Fruit fly (Drosophila melanogaster) whole organism, embryonic: ENCODE data around the gene CG7378.
A peak's percentile ranks its signal among the peaks of the same experiment; 100 is the strongest.

Source experiments
- ATbp ChIP-seq: fragments of 200-800 bp; sonication (Bioruptor generic); optimal IDR thresholded peaks from 2 replicates; lab custom pipeline; 2017; ENCODE audit warnings: missing biosample characterization, mild to moderate bottlenecking, missing genetic modification characterization, missing genetic modification reagents
- Bdp1 ChIP-seq: fragments of 200-800 bp; sonication (Bioruptor generic); optimal IDR thresholded peaks from 3 replicates; lab custom pipeline; 2016; ENCODE audit warnings: missing biosample characterization, missing genetic modification characterization
- CG10147 ChIP-seq: fragments of 200-800 bp; sonication (Bioruptor generic); optimal IDR thresholded peaks from 2 replicates; lab custom pipeline; 2019; ENCODE audit warnings: missing biosample characterization, mild to moderate bottlenecking, missing genetic modification characterization, moderate library complexity
- CG10462 ChIP-seq: fragments of 200-800 bp; sonication (Bioruptor generic); optimal IDR thresholded peaks from 2 replicates; lab custom pipeline; 2016; ENCODE audit warnings: missing biosample characterization, missing genetic modification characterization
- CG10654 ChIP-seq: fragments of 200-800 bp; sonication (Bioruptor generic); optimal IDR thresholded peaks from 2 replicates; lab custom pipeline; 2016; ENCODE audit warnings: missing biosample characterization, missing genetic modification characterization
- CG11398 ChIP-seq: fragments of 200-800 bp; sonication (Bioruptor generic); optimal IDR thresholded peaks from 2 replicates; lab custom pipeline; 2016; ENCODE audit warnings: missing biosample characterization, missing genetic modification characterization
- CG13287 ChIP-seq: fragments of 200-800 bp; sonication (Bioruptor generic); IDR thresholded peaks from 2 replicates; pipeline ENCODE4 v1.3.6; 2022; ENCODE audit warnings: missing biosample characterization, missing genetic modification characterization; ENCODE audit not compliant: partially characterized antibody
- CG15514 ChIP-seq: fragments of 200-800 bp; sonication (Bioruptor generic); optimal IDR thresholded peaks from 3 replicates; lab custom pipeline; 2017; ENCODE audit warnings: missing biosample characterization, missing genetic modification characterization, mild to moderate bottlenecking, moderate library complexity, missing genetic modification reagents
- CG1603 ChIP-seq: fragments of 200-800 bp; sonication (Bioruptor generic); optimal IDR thresholded peaks from 2 replicates; lab custom pipeline; 2019; ENCODE audit warnings: missing biosample characterization, mild to moderate bottlenecking, missing genetic modification characterization, moderate library complexity
- CG17359 ChIP-seq: fragments of 200-800 bp; sonication (Bioruptor generic); optimal IDR thresholded peaks from 3 replicates; lab custom pipeline; 2018; ENCODE audit warnings: missing biosample characterization, mild to moderate bottlenecking, missing genetic modification characterization, moderate library complexity
- CG17912 ChIP-seq: fragments of 200-800 bp; sonication (Bioruptor generic); optimal IDR thresholded peaks from 2 replicates; lab custom pipeline; 2018; ENCODE audit warnings: missing biosample characterization, mild to moderate bottlenecking, missing genetic modification characterization
- CG18764 ChIP-seq: fragments of 200-800 bp; sonication (Bioruptor generic); optimal IDR thresholded peaks from 3 replicates; lab custom pipeline; 2016; ENCODE audit warnings: missing biosample characterization, missing genetic modification characterization
- CG43689 ChIP-seq: fragments of 200-800 bp; sonication (Bioruptor generic); IDR thresholded peaks from 2 replicates; pipeline ENCODE4 v1.3.6; 2022; ENCODE audit warnings: missing biosample characterization, missing genetic modification characterization
- CG7987 ChIP-seq: fragments of 200-800 bp; sonication (Bioruptor generic); optimal IDR thresholded peaks from 2 replicates; lab custom pipeline; 2018; ENCODE audit warnings: missing biosample characterization, mild to moderate bottlenecking, missing genetic modification characterization, moderate library complexity
- CG9727 ChIP-seq: fragments of 200-800 bp; sonication (Bioruptor generic); optimal IDR thresholded peaks from 3 replicates; lab custom pipeline; 2017; ENCODE audit warnings: missing biosample characterization, mild to moderate bottlenecking, missing genetic modification characterization
- CG9817 ChIP-seq: fragments of 200-800 bp; sonication (Bioruptor generic); optimal IDR thresholded peaks from 2 replicates; lab custom pipeline; 2018; ENCODE audit warnings: missing biosample characterization, mild to moderate bottlenecking, missing genetic modification characterization, moderate library complexity
- Deaf1 ChIP-seq: fragments of 200-800 bp; optimal IDR thresholded peaks from 3 replicates; lab custom pipeline; 2019; ENCODE audit warnings: missing biosample characterization, mild to moderate bottlenecking, missing genetic modification characterization, moderate library complexity
- Dip2 ChIP-seq: fragments of 200-800 bp; sonication (Bioruptor generic); IDR thresholded peaks from 2 replicates; pipeline ENCODE4 v1.3.6; 2022; ENCODE audit warnings: missing biosample characterization, missing genetic modification characterization
- Doc2 ChIP-seq: fragments of 200-800 bp; sonication (Bioruptor generic); IDR thresholded peaks from 2 replicates; pipeline ENCODE4 v1.3.6; 2022; ENCODE audit warnings: missing biosample characterization, missing genetic modification characterization
- ERR ChIP-seq: fragments of 200-800 bp; sonication (Bioruptor generic); optimal IDR thresholded peaks from 2 replicates; lab custom pipeline; 2016; ENCODE audit warnings: missing biosample characterization, missing genetic modification characterization
- HHEX ChIP-seq: fragments of 200-800 bp; sonication (Bioruptor generic); optimal IDR thresholded peaks from 3 replicates; lab custom pipeline; 2017; ENCODE audit warnings: missing biosample characterization, mild to moderate bottlenecking, missing genetic modification characterization, missing genetic modification reagents
- HLH54F ChIP-seq: fragments of 200-800 bp; sonication (Bioruptor generic); optimal IDR thresholded peaks from 3 replicates; lab custom pipeline; 2016; ENCODE audit warnings: missing biosample characterization, missing genetic modification characterization
- HLHmδ ChIP-seq: fragments of 200-800 bp; sonication (Bioruptor generic); optimal IDR thresholded peaks from 2 replicates; lab custom pipeline; 2018; ENCODE audit warnings: missing biosample characterization, mild to moderate bottlenecking, missing genetic modification characterization, moderate library complexity
- Hand ChIP-seq: fragments of 200-800 bp; sonication (Bioruptor generic); optimal IDR thresholded peaks from 2 replicates; lab custom pipeline; 2017; ENCODE audit warnings: mild to moderate bottlenecking, missing biosample characterization, missing genetic modification reagents, missing genetic modification characterization
- Lim3 ChIP-seq: fragments of 200-800 bp; sonication (Bioruptor generic); IDR thresholded peaks from 2 replicates; pipeline ENCODE4 v1.3.6; 2022; ENCODE audit warnings: missing biosample characterization, missing genetic modification characterization
- MBD-R2 ChIP-seq: fragments of 200-800 bp; sonication (Bioruptor generic); IDR thresholded peaks from 2 replicates; pipeline ENCODE4 v1.3.6; 2022; ENCODE audit warnings: missing biosample characterization, missing genetic modification characterization
- Nf-YB ChIP-seq: fragments of 200-800 bp; sonication (Bioruptor generic); optimal IDR thresholded peaks from 3 replicates; lab custom pipeline; 2019; ENCODE audit warnings: missing biosample characterization, mild to moderate bottlenecking, missing genetic modification characterization, moderate library complexity
- Tbp ChIP-seq: fragments of >200 bp; optimal IDR thresholded peaks from 2 replicates; lab custom pipeline; 2018; ENCODE audit warnings: missing biosample characterization, missing genetic modification characterization
- ap ChIP-seq: fragments of 200-800 bp; sonication (Bioruptor generic); IDR thresholded peaks from 2 replicates; pipeline ENCODE4 v1.3.6; 2022; ENCODE audit warnings: missing biosample characterization, missing genetic modification characterization
- az2 ChIP-seq: fragments of 200-800 bp; sonication (Bioruptor generic); optimal IDR thresholded peaks from 3 replicates; lab custom pipeline; 2016; ENCODE audit warnings: missing biosample characterization, missing genetic modification characterization
- chn ChIP-seq: fragments of 200-800 bp; sonication (Bioruptor generic); optimal IDR thresholded peaks from 2 replicates; lab custom pipeline; 2016; ENCODE audit warnings: missing biosample characterization, missing genetic modification characterization
- crol ChIP-seq: fragments of 200-800 bp; sonication (Bioruptor generic); IDR thresholded peaks from 2 replicates; pipeline ENCODE4 v1.3.6; 2022; ENCODE audit warnings: missing biosample characterization, missing genetic modification characterization
- dimm ChIP-seq: fragments of 200-800 bp; sonication (Bioruptor generic); IDR thresholded peaks from 2 replicates; pipeline ENCODE4 v1.3.6; 2022; ENCODE audit warnings: missing biosample characterization, missing genetic modification characterization
- disco-r ChIP-seq: fragments of 200-800 bp; sonication (Bioruptor generic); optimal IDR thresholded peaks from 2 replicates; lab custom pipeline; 2016; ENCODE audit warnings: missing biosample characterization, missing genetic modification characterization
- dm ChIP-seq: fragments of 200-800 bp; sonication (Bioruptor generic); optimal IDR thresholded peaks from 3 replicates; lab custom pipeline; 2016; ENCODE audit warnings: missing biosample characterization, missing genetic modification characterization
- gcm ChIP-seq: fragments of 200-800 bp; sonication (Bioruptor generic); optimal IDR thresholded peaks from 2 replicates; lab custom pipeline; 2019; ENCODE audit warnings: missing biosample characterization, mild to moderate bottlenecking, missing genetic modification characterization, moderate library complexity
- jigr1 ChIP-seq: fragments of 200-800 bp; sonication (Bioruptor generic); IDR thresholded peaks from 3 replicates; pipeline ENCODE4 v1.3.6; 2022; ENCODE audit warnings: missing biosample characterization, missing genetic modification characterization
- lab ChIP-seq: fragments of 200-800 bp; sonication (Bioruptor generic); optimal IDR thresholded peaks from 3 replicates; lab custom pipeline; 2017; ENCODE audit warnings: missing biosample characterization, missing genetic modification characterization, mild to moderate bottlenecking, moderate library complexity, missing genetic modification reagents
- lmd ChIP-seq: fragments of 200-800 bp; sonication (Bioruptor generic); IDR thresholded peaks from 2 replicates; pipeline ENCODE4 v1.3.6; 2022; ENCODE audit warnings: missing biosample characterization, missing genetic modification characterization
- oc ChIP-seq: fragments of 200-800 bp; sonication (Bioruptor generic); optimal IDR thresholded peaks from 2 replicates; lab custom pipeline; 2018; ENCODE audit warnings: missing biosample characterization, mild to moderate bottlenecking, missing genetic modification characterization, moderate library complexity
- otp ChIP-seq: fragments of 200-800 bp; sonication (Bioruptor generic); IDR thresholded peaks from 3 replicates; pipeline ENCODE4, ENCODE4 v1.3.6; 2022; ENCODE audit warnings: missing biosample characterization, missing genetic modification characterization
- pb ChIP-seq: fragments of 200-800 bp; sonication (Bioruptor generic); optimal IDR thresholded peaks from 3 replicates; lab custom pipeline; 2016; ENCODE audit warnings: missing biosample characterization, missing genetic modification characterization
- peb ChIP-seq: fragments of 200-800 bp; sonication (Bioruptor generic); IDR thresholded peaks from 2 replicates; pipeline ENCODE4 v1.3.6; 2022; ENCODE audit warnings: missing biosample characterization, missing genetic modification characterization
- pzg ChIP-seq: fragments of 200-800 bp; sonication (Bioruptor generic); optimal IDR thresholded peaks from 3 replicates; lab custom pipeline; 2018; ENCODE audit warnings: missing biosample characterization, mild to moderate bottlenecking, missing genetic modification characterization, moderate library complexity
- row ChIP-seq: fragments of 200-800 bp; sonication (Bioruptor generic); IDR thresholded peaks from 3 replicates; pipeline ENCODE4 v1.3.6; 2022; ENCODE audit warnings: missing biosample characterization, missing genetic modification characterization
- sima ChIP-seq: fragments of 200-800 bp; sonication (Bioruptor generic); optimal IDR thresholded peaks from 2 replicates; lab custom pipeline; 2016; ENCODE audit warnings: missing biosample characterization, missing genetic modification characterization
- sug ChIP-seq: fragments of 200-800 bp; optimal IDR thresholded peaks from 2 replicates; lab custom pipeline; 2019; ENCODE audit warnings: missing biosample characterization, mild to moderate bottlenecking, missing genetic modification characterization, moderate library complexity
- tap ChIP-seq: fragments of 200-800 bp; optimal IDR thresholded peaks from 3 replicates; lab custom pipeline; 2019; ENCODE audit warnings: missing biosample characterization, mild to moderate bottlenecking, missing genetic modification characterization, moderate library complexity
- tx ChIP-seq: fragments of 200-800 bp; sonication (Bioruptor generic); optimal IDR thresholded peaks from 2 replicates; lab custom pipeline; 2016; ENCODE audit warnings: missing biosample characterization, missing genetic modification characterization
- unpg ChIP-seq: fragments of 200-800 bp; sonication (Bioruptor generic); optimal IDR thresholded peaks from 3 replicates; lab custom pipeline; 2018; ENCODE audit warnings: missing biosample characterization, mild to moderate bottlenecking, missing genetic modification characterization, moderate library complexity
- zfh2 ChIP-seq: fragments of 200-800 bp; sonication (Bioruptor generic); optimal IDR thresholded peaks from 2 replicates; lab custom pipeline; 2016; ENCODE audit warnings: missing biosample characterization, missing genetic modification characterization

The CG7378 gene

dm6 chrX:18857356-18857807 is 42.8 kb upstream of the CG7378 start, which contains the start of gene CG7322 (continued):
- TF ChIP-seq Deaf1 (tag; lab: Kevin White, UChicago) (peak; percentile 53), CG18764 (GFP tag; lab: Kevin White, UChicago) (no peak), CG10462 (GFP tag; lab: Kevin White, UChicago) (no peak), crol (GFP tag; lab: Robert Waterston, UW) (peak; percentile 75), HHEX (no peak), chn (GFP tag; lab: Kevin White, UChicago) (no peak), Nf-YB (GFP tag; lab: Kevin White, UChicago) (peak; percentile 74), oc (tag; lab: Kevin White, UChicago) (no peak), CG43689 (GFP tag; lab: Robert Waterston, UW) (no peak), peb (GFP tag; lab: Robert Waterston, UW) (no peak), disco-r (no peak), ERR (GFP tag; lab: Kevin White, UChicago) (peak; percentile 90), ATbp (no peak), Lim3 (no peak), CG10654 (GFP tag; lab: Kevin White, UChicago) (no peak), CG15514 (GFP tag; lab: Kevin White, UChicago) (peak; percentile 10)
- TF ChIP-seq, all 482 proteins: peak for 19

- no peak for TF ChIP-seq CG17912
- TF ChIP-seq CG11398 (GFP tag; lab: Kevin White, UChicago) = no peak
- no peak for TF ChIP-seq otp (GFP tag; lab: Robert Waterston, UW)
- TF ChIP-seq sug (tag; lab: Kevin White, UChicago) = no peak
- no peak for TF ChIP-seq sima
- TF ChIP-seq CG17359 (tag; lab: Kevin White, UChicago) = peak; percentile 6
- no peak for TF ChIP-seq Doc2 (GFP tag; lab: Robert Waterston, UW)
- TF ChIP-seq pb (GFP tag; lab: Kevin White, UChicago) = no peak
- peak; percentile 78 for TF ChIP-seq MBD-R2 (GFP tag; lab: Robert Waterston, UW)
- TF ChIP-seq HLH54F (GFP tag; lab: Kevin White, UChicago) = no peak
- no peak for TF ChIP-seq Tbp (GFP tag; lab: Kevin White, UChicago)
- TF ChIP-seq dm = no peak
- no peak for TF ChIP-seq jigr1 (GFP tag; lab: Robert Waterston, UW)
- no peak for TF ChIP-seq dimm
- TF ChIP-seq Bdp1 (GFP tag; lab: Kevin White, UChicago) = no peak
- no peak for TF ChIP-seq CG9817 (tag; lab: Kevin White, UChicago)
- no peak for TF ChIP-seq Hand
- TF ChIP-seq az2 (GFP tag; lab: Kevin White, UChicago) = peak; percentile 31
- peak; percentile 80 for TF ChIP-seq row
- no peak for TF ChIP-seq CG10147 (GFP tag; lab: Kevin White, UChicago)
- TF ChIP-seq lab (GFP tag; lab: Kevin White, UChicago) = no peak
- peak; percentile 49 for TF ChIP-seq pzg (GFP tag; lab: Kevin White, UChicago)
- TF ChIP-seq CG9727 (GFP tag; lab: Kevin White, UChicago) = no peak
- no peak for TF ChIP-seq CG1603
- no peak for TF ChIP-seq gcm
- TF ChIP-seq Dip2 = no peak
- TF ChIP-seq tap = no peak
- TF ChIP-seq ap (GFP tag; lab: Robert Waterston, UW) = no peak
- peak; percentile 36; the same call in 1 of the 2 replicates for TF ChIP-seq lmd (GFP tag; lab: Robert Waterston, UW)
- no peak for TF ChIP-seq tx (GFP tag; lab: Kevin White, UChicago)
- peak; percentile 33 for TF ChIP-seq unpg (GFP tag; lab: Kevin White, UChicago)
- peak; percentile 53 for TF ChIP-seq CG13287 (GFP tag; lab: Robert Waterston, UW)
- TF ChIP-seq peb (GFP tag; lab: Robert Waterston, UW) = no peak
- no peak for TF ChIP-seq HLHmδ (GFP tag; lab: Kevin White, UChicago)
- no peak for TF ChIP-seq CG7987 (GFP tag; lab: Kevin White, UChicago)
- TF ChIP-seq zfh2 (GFP tag; lab: Kevin White, UChicago) = no peak
Observed at dm6 chrX:18857916-18858315, 42.3 kb upstream of the CG7378 start, which contains the start of gene Usp39. TSS of gene Usp39 (plus strand) at chrX:18858203.
